Fruit fly (Drosophila melanogaster) Kc167 (cell line): Measurements from ENCODE around the gene Secp43.

Source experiments
- Myc ChIP-seq: fragments of >200 bp; optimal IDR thresholded peaks from 2 replicates; lab custom pipeline; 2017; ENCODE audit warnings: missing external identifiers
- Sin3A ChIP-seq: fragments of >200 bp; optimal IDR thresholded peaks from 2 replicates; lab custom pipeline; 2018; ENCODE audit warnings: missing external identifiers
- h ChIP-seq: fragments of >200 bp; optimal IDR thresholded peaks from 3 replicates; lab custom pipeline; 2018; ENCODE audit warnings: missing external identifiers
- psq ChIP-seq: fragments of >200 bp; optimal IDR thresholded peaks from 2 replicates; lab custom pipeline; 2017; ENCODE audit warnings: missing external identifiers
- ttk ChIP-seq: sonication (Bioruptor generic); optimal IDR thresholded peaks from 2 replicates; lab custom pipeline; 2017; ENCODE audit warnings: missing external identifiers

Gene Secp43

dm6 chr2L:4414059-4414458, 40.2 kb downstream of the Secp43 start:
- no peak for TF ChIP-seq ttk (lab: Kevin White, UChicago)

- no peak for TF ChIP-seq Myc (lab: Kevin White, UChicago)
- TF ChIP-seq ttk (lab: Kevin White, UChicago) = no peak
- no peak for TF ChIP-seq psq (lab: Kevin White, UChicago)
- no peak for TF ChIP-seq Sin3A (lab: Kevin White, UChicago)
- no peak for TF ChIP-seq h (lab: Kevin White, UChicago)
Measured at dm6 chr2L:4410855-4411254, 43.4 kb downstream of the Secp43 start, which contains the start of gene CG43055. Gene CG43055, plus strand, starts transcription at chr2L:4411155.
